Fruit fly (Drosophila melanogaster): Measurements from ENCODE around the gene CG31663.

The CG31663 gene

DNA sequence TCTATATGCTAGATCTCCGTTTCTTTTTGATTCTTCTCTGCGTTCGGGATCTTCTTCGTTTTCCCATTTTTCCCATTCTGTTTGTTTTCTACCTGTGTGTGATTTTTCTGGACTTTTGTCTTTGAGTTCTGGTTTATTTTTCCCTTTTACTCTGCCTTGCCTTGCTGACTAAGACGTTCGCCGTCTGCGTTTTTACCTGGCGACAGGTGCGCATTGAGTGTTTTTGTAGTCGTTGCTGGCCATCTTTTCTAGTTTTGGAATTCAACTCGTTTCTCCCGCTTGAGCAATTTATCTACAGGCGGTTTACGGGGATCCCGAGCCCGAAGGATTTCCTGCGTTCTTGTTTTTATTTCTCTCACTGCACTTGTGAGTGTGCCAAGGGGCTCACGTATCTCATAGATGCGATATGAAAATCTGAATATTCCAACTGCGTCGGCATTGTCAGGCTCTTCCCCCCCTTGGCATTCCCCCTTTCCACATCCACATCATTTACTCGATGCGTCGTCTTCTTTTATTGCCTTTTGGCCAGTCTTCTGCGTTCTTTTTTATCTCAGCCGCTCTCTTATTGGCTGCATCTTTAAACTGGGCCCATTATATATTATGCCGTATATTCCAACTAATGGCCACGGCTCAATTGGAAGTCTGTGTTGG lies 5.4 kb upstream of the CG31663 start:
- no peak for TF ChIP-seq noc (tag; optimal IDR thresholded peaks at IDR 0.05)

DNA sequence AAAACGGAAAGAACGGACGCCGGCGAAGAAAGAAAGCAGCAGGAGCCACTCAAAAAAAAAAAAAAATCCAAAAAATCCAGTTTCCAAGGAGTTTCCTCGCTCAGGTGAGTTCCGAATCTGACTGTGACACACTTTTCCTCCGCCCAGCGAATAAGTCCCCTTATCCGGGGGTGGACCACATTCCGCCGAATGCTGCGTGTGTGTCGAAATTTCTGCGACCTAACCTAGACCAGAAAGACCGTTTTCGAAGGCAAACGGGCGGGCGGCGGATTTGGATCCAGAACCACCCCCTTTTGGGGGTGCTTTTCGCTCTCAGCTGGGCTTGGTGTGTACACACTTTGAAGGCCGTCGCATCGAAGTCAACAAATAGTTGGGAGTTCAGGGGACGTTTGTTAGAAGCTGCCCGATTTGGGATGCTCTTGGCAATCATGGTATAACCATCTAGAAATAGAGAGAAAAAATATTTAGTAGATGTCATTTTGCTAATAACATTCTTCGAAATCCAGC lies 4.0 kb upstream of the CG31663 start:
- TF ChIP-seq noc (tag; optimal IDR thresholded peaks at IDR 0.05) = no peak

DNA sequence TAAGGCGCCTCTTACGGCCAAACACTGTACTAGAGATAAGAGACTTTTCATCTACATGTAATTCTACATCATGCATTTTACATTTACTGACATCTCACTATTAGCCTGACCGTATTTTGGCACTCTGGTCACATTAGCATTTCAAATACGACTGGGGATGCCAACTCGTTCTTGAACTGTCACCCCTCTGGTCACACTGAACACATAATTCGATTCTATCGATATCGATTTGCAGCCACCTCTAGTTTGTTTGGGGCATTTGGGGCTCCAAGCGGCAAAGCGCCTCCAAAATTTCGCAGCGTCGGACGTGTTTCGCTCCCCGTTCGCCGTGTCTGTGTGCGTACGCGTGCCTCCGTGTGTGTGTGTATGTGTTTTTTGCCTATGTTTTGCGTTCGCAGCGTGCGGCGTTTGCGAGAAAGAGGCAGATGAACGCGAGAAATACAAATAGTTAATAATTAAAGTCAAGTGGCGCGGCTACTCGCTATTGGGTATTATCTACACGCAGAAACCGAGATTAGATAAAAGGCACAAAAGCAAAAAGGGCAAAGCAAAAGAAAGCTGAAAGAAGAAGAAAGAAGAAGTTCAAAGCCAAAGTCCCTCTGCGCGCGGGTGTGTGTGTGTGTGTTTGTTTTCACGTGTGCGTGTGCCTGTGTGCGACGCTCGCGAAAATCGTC lies 3.3 kb upstream of the CG31663 start, which contains the start of gene Wdr62:
Gene Wdr62 (plus strand): TSS at position 214 of the 674 bp plus-strand sequence.
- TF ChIP-seq noc (tag; optimal IDR thresholded peaks at IDR 0.05) = peak; percentile 56

DNA sequence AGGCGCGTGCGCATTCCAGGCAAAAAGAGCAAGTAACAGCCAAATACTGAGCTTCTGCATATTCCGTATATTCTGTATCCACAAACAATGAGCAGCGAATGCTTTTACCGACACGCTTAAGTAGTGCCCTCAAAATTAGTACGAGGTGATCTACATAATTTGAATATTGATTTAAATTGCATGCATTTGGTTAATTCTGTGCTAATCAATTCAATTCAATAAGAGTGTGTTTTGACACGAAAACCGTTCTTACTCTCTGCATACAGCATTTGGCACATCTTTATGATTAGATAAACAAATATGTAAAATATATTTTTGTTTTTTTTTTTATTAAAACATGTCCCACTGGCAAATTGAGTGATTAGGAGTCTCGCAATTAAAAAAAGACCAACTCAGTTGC lies 1.8 kb upstream of the CG31663 start, which contains the start of gene CG15358:
Gene CG15358 (minus strand): TSS at position 101 of the 400 bp plus-strand sequence.
- TF ChIP-seq noc (tag; optimal IDR thresholded peaks at IDR 0.05) = no peak

DNA sequence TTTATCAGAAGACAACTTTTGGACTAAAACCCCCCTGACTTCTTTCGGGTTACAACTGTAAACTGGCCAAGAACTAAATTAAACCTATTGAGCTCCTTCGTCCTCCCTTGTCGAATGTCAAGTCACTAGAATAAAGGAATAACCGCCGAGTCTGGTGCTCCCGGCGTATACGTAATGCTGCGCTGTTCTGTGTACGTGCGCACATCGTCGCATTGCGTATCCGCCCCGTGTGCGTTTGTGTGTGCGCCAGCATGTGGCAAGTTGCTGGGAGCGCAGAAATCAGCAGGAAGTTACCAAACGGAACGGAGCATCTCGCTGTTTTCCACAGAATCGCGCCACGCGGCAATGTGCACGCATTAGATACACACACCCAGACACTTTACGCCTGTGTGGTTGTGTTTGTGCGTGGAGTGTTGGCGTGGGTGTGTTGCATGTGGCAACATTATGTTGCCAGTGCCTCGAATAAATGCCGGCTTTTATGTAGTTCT lies 7.6 kb downstream of the CG31663 start:
- no peak for TF ChIP-seq noc (tag; optimal IDR thresholded peaks at IDR 0.05)

DNA sequence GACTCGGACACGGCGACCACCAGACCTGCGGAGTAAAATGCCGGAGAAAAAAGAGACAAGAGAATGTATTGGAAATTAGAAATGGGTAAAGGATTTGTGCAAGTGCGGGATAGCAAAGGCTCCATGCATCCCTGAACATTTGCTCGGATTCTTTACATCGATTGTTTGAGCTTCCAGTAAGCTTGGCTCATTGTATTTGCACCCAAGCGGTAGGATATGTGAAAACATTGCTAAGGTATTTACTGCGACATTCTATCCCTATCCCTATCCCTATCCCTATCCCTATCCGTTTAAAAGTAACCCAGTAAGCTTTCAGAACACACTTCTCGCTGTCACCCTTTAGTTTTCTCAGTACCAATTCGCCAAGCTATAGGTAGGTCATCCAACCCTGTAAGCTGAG lies 11.8 kb downstream of the CG31663 start, which contains the start of gene CG7295:
Gene CG7295 (plus strand): TSS at position 301 of the 400 bp plus-strand sequence.
- no peak for TF ChIP-seq noc (tag; optimal IDR thresholded peaks at IDR 0.05)

DNA sequence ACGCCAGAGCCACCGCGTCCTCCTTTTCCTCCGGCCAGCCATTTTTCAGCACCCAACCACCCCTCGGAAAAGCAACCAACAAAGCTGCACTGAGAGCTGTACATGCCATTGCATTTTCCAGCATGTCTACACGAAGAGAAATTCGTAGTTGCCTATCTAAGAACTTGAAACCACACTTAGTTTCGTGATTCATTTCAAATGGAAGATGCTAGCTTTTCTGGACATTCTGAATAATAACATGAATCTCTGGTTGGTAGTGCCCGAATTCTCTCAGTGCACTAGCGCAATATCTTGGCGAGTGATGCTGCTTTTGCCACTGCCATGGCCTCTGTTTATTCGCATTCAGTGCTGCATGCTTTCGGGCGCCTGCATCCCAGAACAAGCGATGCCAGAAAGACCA lies 19.3 kb downstream of the CG31663 start:
- no peak for TF ChIP-seq noc (tag; optimal IDR thresholded peaks at IDR 0.05)

DNA sequence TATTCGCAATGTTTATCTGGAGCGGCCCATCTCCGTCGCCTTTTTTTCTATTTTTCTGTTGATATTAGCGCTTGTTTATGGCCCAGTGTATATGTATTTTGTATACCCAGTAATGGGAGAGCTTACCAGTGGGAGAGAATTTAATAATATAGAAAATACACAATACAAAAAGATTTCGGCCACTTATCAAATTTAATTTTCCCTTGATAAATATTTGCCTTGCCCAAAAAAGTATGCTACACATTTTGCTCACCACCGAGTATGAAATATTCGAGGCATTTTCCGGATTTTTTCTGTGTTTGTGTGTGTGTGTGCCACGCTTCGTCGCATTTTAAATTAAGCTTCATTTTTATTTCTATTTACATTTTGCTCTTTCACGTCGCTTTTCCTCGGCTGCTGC lies 42.3 kb downstream of the CG31663 start:
- no peak for TF ChIP-seq noc (tag; optimal IDR thresholded peaks at IDR 0.05)

DNA sequence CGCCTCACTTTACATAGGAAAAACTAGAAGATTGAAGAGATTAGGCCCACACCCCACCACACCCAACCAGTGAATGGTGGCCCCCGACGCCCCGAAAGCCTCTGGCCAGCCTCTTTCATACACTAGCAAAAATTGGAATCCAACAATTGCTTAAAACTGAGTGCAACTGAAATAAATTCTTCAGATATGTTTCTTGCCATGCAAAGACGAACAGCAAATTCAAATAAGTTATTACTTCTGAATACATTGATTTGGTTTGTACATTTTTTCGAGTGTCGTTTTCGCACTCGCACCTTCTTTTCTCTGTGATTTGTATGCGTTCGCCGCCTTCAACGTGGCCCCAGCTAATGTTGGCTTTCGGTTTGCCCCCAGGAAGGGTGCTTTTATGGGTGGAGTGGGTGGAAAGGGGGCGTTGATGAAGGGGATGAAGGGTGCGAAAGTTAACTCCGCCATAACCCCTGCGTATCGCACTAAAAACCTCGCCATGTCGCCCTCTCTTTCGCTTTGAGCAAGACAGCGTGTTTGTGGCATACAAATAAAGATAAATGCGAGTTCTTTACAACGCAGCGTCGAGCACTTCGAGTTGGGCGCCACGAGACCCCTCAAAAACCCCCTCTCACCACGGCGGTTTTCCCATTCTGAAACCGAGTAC lies 43.4 kb downstream of the CG31663 start:
- TF ChIP-seq noc (tag; optimal IDR thresholded peaks at IDR 0.05) = no peak

DNA sequence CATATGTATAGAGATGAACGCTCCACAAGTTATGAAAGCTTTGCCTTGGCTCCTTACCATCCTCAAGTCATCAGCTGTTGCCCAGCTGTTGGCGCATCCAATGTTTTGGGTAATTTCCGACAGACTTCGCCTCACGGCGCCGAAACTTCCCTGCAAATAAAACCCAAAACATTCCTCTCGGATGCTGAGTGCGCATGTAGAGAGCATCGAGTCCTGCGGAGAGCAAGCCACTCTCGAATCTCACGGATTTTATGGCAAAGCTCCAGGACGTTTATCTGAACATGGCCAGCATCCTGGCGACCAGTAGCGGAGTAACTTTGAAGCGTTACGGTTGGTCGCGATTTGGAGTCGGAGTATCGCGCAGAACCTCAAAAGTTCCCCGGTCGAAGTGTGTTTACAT lies 45.0 kb downstream of the CG31663 start, which contains the start of gene wry:
Gene wry (plus strand): TSS at position 301 of the 400 bp plus-strand sequence.
- TF ChIP-seq noc (tag; optimal IDR thresholded peaks at IDR 0.05) = no peak

DNA sequence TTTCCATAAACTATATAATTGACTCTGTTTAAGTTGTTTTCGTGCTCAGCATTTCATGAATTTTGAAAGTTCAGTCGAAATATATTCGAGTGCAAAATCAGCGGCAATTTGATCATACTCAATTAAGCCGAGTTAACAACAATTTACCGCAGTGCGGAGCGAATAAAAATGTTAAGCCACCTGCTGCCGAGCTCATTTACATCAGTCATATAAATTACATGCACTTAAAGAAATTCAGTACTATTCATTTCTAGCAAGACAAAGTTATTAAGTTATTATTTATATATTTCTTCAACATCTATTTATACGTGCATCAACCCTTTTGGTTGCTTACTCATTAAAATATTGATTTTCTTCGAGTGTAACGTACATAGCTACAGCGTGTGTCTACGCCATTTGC lies 48.8 kb downstream of the CG31663 start, which contains the start of gene c-cup:
Gene c-cup (minus strand): TSS at position 101 of the 400 bp plus-strand sequence.
- TF ChIP-seq noc (tag; optimal IDR thresholded peaks at IDR 0.05) = no peak

DNA sequence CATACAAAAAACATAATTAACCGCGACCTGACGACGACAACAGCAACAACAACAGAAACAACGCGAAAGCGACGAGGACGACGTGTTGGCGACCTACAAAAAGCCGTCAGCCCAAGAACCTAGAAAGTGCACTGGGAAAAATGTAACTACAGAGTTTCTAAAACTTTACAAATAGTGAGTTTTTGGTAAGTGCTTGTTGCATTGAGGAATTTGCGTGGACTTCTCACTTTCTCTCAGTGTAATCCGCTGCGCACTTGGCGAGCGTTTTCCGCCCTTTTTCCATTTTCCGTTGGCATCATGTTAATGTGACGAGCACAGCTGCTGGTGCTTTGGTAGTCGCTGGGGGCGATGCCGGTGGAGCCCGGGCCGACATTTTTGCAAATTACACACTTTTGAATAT lies 53.0 kb downstream of the CG31663 start:
- no peak for TF ChIP-seq noc (tag; optimal IDR thresholded peaks at IDR 0.05)

DNA sequence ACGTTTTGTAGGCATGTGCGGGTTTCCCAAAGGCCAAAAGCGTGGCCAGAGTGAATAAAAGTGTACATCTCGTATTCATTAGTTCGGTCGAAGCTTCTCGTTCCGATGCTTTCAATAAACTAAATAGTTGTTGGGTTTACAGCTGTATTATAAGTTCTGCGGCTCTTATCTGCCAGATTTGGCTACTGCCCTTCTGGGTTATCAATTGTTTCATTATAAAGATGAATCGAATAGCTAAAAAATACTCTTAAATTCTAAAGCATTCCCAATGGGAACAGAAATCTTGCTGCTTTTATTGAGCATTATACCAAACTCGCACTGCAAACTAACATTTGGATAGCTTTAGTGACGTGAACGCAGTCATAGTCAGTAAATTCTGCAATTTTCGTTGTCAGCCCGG lies 54.9 kb downstream of the CG31663 start, which contains the start of gene CG31664:
Gene CG31664 (minus strand): TSS at position 101 of the 400 bp plus-strand sequence.
- peak; percentile 11 for TF ChIP-seq noc (tag; optimal IDR thresholded peaks at IDR 0.05)

DNA sequence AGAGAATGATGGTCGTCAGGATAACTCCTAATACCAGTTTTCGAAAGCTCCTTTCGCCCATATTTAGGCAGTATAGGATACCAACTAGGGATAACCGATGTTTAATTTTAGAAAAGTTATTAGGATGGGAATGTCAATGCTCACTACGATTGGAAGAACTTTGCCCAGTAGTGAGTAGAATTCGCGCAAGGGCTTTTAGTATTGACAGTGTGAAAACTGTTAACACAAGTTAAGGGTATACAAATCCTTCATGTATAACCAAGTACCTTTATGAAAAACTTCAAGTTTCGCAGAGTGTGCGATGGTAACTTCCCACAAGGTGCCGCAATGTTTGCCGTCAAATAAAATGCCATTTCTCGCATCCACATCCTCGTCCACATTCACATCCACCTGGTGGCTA lies 58.0 kb downstream of the CG31663 start, which contains the start of gene CG31933:
Gene CG31933 (minus strand): TSS at position 101 of the 400 bp plus-strand sequence.
- no peak for TF ChIP-seq noc (tag; optimal IDR thresholded peaks at IDR 0.05)

Data from whole organism, larva.